Worm (Caenorhabditis elegans) whole organism, young adult: ENCODE measurements around the gene F46B3.8.

Experiments
- B0035.1 ChIP-seq: sonication (generic microtip); optimal IDR thresholded peaks from 2 replicates; lab custom pipeline; 2016; ENCODE audit warnings: missing genetic modification characterization, mild to moderate bottlenecking, missing compliant biosample characterization, missing genotype, missing genetic modification reagents
- B0261.1 ChIP-seq: sonication (generic microtip); optimal IDR thresholded peaks from 2 replicates; lab custom pipeline; 2016; ENCODE audit warnings: mild to moderate bottlenecking, missing genetic modification characterization, moderate library complexity, missing compliant biosample characterization
- C17E4.6 ChIP-seq: fragments of 200-800 bp; sonication (Bioruptor generic); IDR thresholded peaks from 2 replicates; pipeline ENCODE4 v1.3.6; 2022; ENCODE audit warnings: missing genetic modification reagents, missing genetic modification characterization, missing compliant biosample characterization
- F49E8.2 ChIP-seq: sonication (generic microtip); optimal IDR thresholded peaks from 3 replicates; lab custom pipeline; 2017; ENCODE audit warnings: missing genetic modification characterization, mild to moderate bottlenecking, missing compliant biosample characterization, antibody characterized with exemption, moderate library complexity; ENCODE audit not compliant: insufficient read depth
- F57A8.1 ChIP-seq: fragments of 200-800 bp; sonication (Bioruptor generic); optimal IDR thresholded peaks from 2 replicates; lab custom pipeline; 2018; ENCODE audit warnings: mild to moderate bottlenecking, missing genetic modification characterization, moderate library complexity, missing compliant biosample characterization
- K12H6.12 ChIP-seq: fragments of 200-800 bp; sonication (Bioruptor generic); optimal IDR thresholded peaks from 2 replicates; lab custom pipeline; 2018; ENCODE audit warnings: mild to moderate bottlenecking, missing genetic modification characterization, missing compliant biosample characterization
- T07F8.4 ChIP-seq: sonication (generic microtip); optimal IDR thresholded peaks from 2 replicates; lab custom pipeline; 2016; ENCODE audit warnings: mild to moderate bottlenecking, missing genetic modification characterization, moderate library complexity, missing compliant biosample characterization
- T26A5.8 ChIP-seq: sonication (generic microtip); optimal IDR thresholded peaks from 2 replicates; lab custom pipeline; 2016; ENCODE audit warnings: missing genetic modification characterization, missing compliant biosample characterization
- Y56A3A.18 ChIP-seq: fragments of 200-800 bp; sonication (Bioruptor generic); IDR thresholded peaks from 2 replicates; pipeline ENCODE4 v1.3.6; 2022; ENCODE audit warnings: missing genetic modification reagents, missing genetic modification characterization, missing compliant biosample characterization
- gei-17 ChIP-seq: fragments of 200-800 bp; sonication (Bioruptor generic); optimal IDR thresholded peaks from 2 replicates; lab custom pipeline; 2018; ENCODE audit warnings: mild to moderate bottlenecking, missing genetic modification characterization, missing compliant biosample characterization
- lsl-1 ChIP-seq: fragments of 200-800 bp; sonication (Bioruptor generic); optimal IDR thresholded peaks from 2 replicates; lab custom pipeline; 2018; ENCODE audit warnings: mild to moderate bottlenecking, missing genetic modification characterization, moderate library complexity, missing compliant biosample characterization
- madf-6 ChIP-seq: fragments of 200-800 bp; sonication (Bioruptor generic); IDR thresholded peaks from 2 replicates; pipeline ENCODE4 v1.3.6; 2022; ENCODE audit warnings: missing genetic modification reagents, missing genetic modification characterization, missing compliant biosample characterization
- madf-8 ChIP-seq: fragments of 200-800 bp; sonication (Bioruptor generic); conservative IDR thresholded peaks from 2 replicates; pipeline ENCODE4 v1.3.6; 2022; ENCODE audit warnings: missing genetic modification reagents, missing genetic modification characterization, missing compliant biosample characterization
- sea-2 ChIP-seq: fragments of 200-800 bp; sonication (Bioruptor generic); IDR thresholded peaks from 2 replicates; pipeline ENCODE4 v1.3.6; 2022; ENCODE audit warnings: missing genetic modification characterization, missing compliant biosample characterization
- tbp1 ChIP-seq: fragments of 200-800 bp; sonication (Bioruptor generic); optimal IDR thresholded peaks from 2 replicates; lab custom pipeline; 2018; ENCODE audit warnings: mild to moderate bottlenecking, missing genetic modification characterization, missing compliant biosample characterization
- ztf-3 ChIP-seq: fragments of 200-800 bp; sonication (Bioruptor generic); optimal IDR thresholded peaks from 2 replicates; lab custom pipeline; 2018; ENCODE audit warnings: mild to moderate bottlenecking, missing genetic modification characterization, missing compliant biosample characterization

F46B3.8 gene

ce11 chrV:20574314-20574713 lies 48.6 kb downstream of the F46B3.8 start, which contains the start of gene clec-263:
TSS of gene clec-263 (plus strand) at chrV:20574614.
- no peak for TF ChIP-seq B0261.1 (tag; lab: Kevin White, UChicago)
- TF ChIP-seq lsl-1: no peak
- no peak for TF ChIP-seq gei-17 (GFP tag; lab: Kevin White, UChicago)
- TF ChIP-seq F49E8.2 (tag; lab: Kevin White, UChicago): no peak
- TF ChIP-seq madf-8 (GFP tag; lab: Robert Waterston, UW): no peak
- no peak for TF ChIP-seq C17E4.6 (GFP tag; lab: Robert Waterston, UW)
- no peak for TF ChIP-seq B0035.1 (tag; lab: Kevin White, UChicago)
- no peak for TF ChIP-seq T26A5.8 (tag; lab: Kevin White, UChicago)
- no peak for TF ChIP-seq T07F8.4 (tag; lab: Kevin White, UChicago)
- no peak for TF ChIP-seq ztf-3 (GFP tag; lab: Kevin White, UChicago)
- TF ChIP-seq, all 124 proteins: peak for 0

DNA sequence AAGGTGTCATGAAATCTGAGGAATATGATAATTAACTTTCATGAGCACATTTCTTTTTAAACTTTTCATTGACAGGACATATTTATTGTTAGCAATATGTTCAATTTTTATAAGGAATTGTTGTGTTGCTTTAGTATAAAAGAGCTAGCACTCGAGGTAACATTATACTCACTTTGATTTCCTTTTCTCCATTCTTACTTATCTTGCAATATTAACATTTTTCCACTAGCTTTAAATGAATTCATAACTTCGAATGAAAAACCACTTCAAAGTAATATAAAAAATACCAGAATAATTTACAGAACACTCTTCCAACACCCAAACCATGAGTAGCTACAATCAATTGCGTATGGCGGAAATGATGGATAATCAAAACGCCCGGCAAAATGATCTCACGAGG lies 49.6 kb downstream of the F46B3.8 start, which contains the start of gene F26F2.5:
TSS of gene F26F2.5 (plus strand) at position 301 of the 400 bp plus-strand sequence.
- no peak for TF ChIP-seq K12H6.12
- TF ChIP-seq F57A8.1 (GFP tag; lab: Kevin White, UChicago): no peak
- no peak for TF ChIP-seq tbp1 (GFP tag; lab: Kevin White, UChicago)
- no peak for TF ChIP-seq Y56A3A.18 (GFP tag; lab: Robert Waterston, UW)
- TF ChIP-seq sea-2 (GFP tag; lab: Robert Waterston, UW): no peak
- no peak for TF ChIP-seq madf-6 (GFP tag; lab: Robert Waterston, UW)
